Worm (Caenorhabditis elegans): ENCODE measurements around the gene fbxa-80.

ce11 chrIII:1359669-1360068 is 44.7 kb upstream of the fbxa-80 start, which contains the start of gene Y82E9BR.9:
- TF ChIP-seq nhr-12 (tag; optimal IDR thresholded peaks at IDR 0.05) (no peak), nhr-6 (tag; optimal IDR thresholded peaks at IDR 0.05) (no peak), elt-1 (tag; optimal IDR thresholded peaks at IDR 0.05) (no peak), ztf-4 (tag; optimal IDR thresholded peaks at IDR 0.05) (no peak), ceh-82 (tag; optimal IDR thresholded peaks at IDR 0.05) (no peak), ama-1 (optimal IDR thresholded peaks at IDR 0.05) (no peak), nhr-25 (tag; optimal IDR thresholded peaks at IDR 0.05) (no peak), mab-5 (tag; optimal IDR thresholded peaks at IDR 0.05) (no peak), lin-13 (GFP tag; optimal IDR thresholded peaks at IDR 0.05) (no peak), unc-39 (tag; optimal IDR thresholded peaks at IDR 0.05) (no peak), zag-1 (tag; optimal IDR thresholded peaks at IDR 0.05) (no peak), snpc-4 (tag; optimal IDR thresholded peaks at IDR 0.05) (no peak), nhr-10 (tag; optimal IDR thresholded peaks at IDR 0.05) (no peak), nhr-237 (tag; optimal IDR thresholded peaks at IDR 0.05) (no peak)
